Fruit fly (Drosophila melanogaster): ENCODE results near the gene iPLA2-VIA.

The iPLA2-VIA gene

DNA sequence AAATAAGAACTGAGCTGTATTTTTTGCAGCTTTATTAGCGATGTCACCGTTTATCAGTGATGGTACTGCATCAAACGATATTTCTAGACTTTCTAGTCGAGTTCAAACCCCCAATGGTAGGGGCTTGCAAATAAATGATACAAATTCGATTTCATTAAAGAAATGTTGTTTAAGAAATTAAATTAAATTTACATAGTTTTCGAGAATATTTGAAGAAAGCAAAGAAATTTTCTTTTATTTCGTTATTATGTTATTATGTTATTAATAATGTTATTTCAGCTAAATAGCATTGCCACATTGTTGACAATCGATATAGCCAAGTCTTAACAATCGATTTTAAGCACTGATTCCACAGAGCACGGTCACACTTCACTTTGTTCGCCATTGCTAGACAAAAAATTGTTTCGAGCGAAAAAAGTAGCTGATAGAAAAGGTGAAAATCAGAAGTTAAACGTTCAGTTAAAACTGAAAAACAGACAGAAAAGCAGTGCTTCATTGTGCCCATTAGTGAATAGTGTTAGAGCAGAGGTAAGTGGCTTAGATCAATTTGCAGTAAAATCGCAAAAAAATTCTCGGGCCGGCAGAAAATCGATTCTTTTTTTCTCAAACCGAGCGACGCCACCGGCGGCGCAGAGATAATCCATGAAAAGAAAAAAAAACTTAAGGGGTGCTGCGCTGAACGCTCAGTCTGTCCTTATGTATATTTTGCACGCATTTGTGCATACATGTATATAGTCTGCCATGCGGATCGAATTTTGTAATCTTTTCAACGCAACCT, at the start of gene iPLA2-VIA, which contains the start of gene Ciz1:
TSS of gene iPLA2-VIA (minus strand) at position 75 of the 778 bp plus-strand sequence.
TSS of gene Ciz1 (plus strand) at position 365 of the 778 bp plus-strand sequence.
- peak; percentile 4 for TF ChIP-seq CG17801 (GFP tag; optimal IDR thresholded peaks at IDR 0.05; ENCODE audit: partially characterized antibody)

DNA sequence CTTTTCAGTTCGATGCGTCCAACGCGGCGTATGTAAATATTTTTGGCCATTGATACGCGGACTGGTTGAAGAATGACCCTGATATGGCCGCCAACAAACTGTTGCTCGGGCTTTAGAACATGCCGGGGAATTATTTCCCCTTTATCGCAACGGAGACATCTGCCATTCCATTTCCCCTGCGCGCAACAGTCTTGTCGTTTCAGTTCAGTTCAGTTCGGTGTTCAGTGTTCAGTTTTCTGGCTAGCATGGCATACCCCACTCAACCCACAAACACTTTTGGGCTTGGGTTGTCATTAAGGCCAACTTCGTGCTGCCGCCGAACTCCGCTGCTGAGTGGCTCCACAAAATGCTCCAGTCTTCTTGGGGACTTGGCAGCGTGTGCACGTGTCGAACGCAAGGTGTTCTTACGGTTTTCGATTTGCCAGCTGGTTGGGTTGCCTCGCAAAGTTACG, 43.6 kb upstream of the iPLA2-VIA start, which contains the start of gene bma:
TSS of gene bma (plus strand) at position 402 of the 452 bp plus-strand sequence.
- no peak for TF ChIP-seq CG17801 (GFP tag; optimal IDR thresholded peaks at IDR 0.05; ENCODE audit: partially characterized antibody)

DNA sequence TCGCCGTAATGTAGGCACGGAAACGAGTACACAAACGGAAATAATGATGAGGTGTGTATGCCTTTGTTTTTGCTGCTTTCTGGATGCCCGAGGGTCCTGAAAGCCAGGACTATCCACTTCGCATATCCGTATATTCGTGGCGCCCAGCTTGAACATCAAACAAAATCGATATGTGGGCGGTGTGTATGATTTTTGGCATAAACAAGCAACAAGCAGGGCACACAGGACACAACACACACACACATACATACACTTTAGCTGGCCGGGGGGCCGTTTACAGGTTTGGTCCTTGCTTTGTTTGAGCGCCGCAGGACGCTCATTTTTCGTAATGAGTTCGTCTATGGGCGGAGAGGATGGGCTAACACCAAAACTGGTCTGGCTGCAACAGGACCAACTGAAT, 40.8 kb upstream of the iPLA2-VIA start:
- TF ChIP-seq CG17801 (GFP tag; optimal IDR thresholded peaks at IDR 0.05; ENCODE audit: partially characterized antibody): no peak

DNA sequence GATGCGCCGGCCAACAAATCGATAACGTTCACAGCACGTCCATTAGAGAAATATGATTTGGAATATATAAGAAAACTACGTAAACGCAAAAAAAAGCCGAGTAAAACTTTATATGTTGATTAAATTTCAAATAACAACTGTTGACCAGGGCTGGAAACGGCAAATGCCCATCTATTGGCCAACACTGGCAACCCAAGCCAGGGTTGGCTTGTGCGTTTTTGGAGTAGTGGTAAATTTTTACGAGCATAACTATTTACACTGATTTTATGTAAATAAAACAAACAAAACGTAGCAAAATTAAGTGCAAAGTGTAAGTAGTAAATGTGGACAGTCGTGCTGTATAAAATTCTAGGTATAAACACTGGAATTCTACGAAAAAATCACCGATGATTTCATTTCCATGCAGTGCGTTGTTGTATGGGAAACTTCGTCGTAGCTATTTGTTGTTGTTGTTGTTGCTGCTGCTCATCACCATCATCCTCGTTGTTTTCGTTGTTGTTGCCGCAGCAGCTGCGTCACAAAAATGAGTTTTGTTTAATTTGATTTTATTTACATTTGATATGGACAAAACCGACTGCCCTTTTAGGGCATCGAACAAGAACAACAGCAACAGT, 35.0 kb upstream of the iPLA2-VIA start, which contains the start of gene nudE:
TSS of gene nudE (plus strand) at position 196 of the 614 bp plus-strand sequence.
- peak; percentile 18 for TF ChIP-seq CG17801 (GFP tag; optimal IDR thresholded peaks at IDR 0.05; ENCODE audit: partially characterized antibody)

DNA sequence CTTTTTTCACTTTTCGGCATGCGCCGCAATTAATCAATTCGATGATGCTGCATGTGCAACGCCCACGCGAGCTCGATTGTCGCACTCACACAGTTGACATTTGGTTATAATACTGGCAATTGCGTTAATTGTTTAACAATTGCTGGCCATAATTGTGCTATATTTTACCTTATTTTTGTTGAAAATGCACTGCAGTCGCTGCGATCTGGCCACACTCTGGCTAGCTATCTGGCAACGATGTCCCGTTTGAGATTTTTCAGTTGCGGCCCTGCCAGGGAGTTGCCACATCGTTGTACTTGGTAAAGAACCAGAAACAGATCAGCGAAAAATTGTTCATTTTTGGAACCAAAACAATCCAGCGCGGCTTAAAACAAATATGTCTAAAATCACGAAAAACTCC, 34.2 kb upstream of the iPLA2-VIA start, which contains the start of the genes CG6707 and CG46387:
TSS of gene CG6707 (minus strand) at position 221 of the 400 bp plus-strand sequence.
TSS of gene CG46387 (plus strand) at position 272 of the 400 bp plus-strand sequence.
- peak; percentile 13 for TF ChIP-seq CG17801 (GFP tag; optimal IDR thresholded peaks at IDR 0.05; ENCODE audit: partially characterized antibody)

DNA sequence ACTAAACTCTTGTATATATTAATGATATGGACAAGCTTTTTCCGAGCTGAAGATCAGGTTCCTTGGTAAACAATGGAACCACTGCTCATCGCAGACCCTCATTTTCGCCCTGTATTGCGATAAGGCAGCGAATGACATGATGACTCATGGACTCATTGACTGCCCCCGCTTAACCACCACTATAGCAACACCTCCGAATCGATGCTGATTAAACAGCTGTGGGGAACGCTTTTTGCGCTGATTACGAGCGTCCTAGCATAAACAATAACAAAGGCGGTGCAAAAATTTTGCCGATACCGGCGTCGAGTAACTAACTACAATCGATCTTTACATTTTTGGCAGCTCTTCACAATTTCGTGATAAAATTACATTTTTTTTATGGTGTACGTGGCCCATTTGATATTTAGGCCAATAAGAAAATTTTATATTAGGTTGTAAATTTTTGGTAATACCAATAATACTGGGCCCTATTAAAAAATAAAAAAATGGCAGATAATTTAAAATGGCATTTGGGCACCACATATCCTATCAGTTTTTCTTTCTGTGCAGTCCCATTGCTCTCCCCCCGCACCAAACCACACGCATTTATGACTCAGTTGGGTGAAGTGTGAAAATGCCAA, 33.1 kb upstream of the iPLA2-VIA start:
- no peak for TF ChIP-seq CG17801 (GFP tag; optimal IDR thresholded peaks at IDR 0.05; ENCODE audit: partially characterized antibody)

DNA sequence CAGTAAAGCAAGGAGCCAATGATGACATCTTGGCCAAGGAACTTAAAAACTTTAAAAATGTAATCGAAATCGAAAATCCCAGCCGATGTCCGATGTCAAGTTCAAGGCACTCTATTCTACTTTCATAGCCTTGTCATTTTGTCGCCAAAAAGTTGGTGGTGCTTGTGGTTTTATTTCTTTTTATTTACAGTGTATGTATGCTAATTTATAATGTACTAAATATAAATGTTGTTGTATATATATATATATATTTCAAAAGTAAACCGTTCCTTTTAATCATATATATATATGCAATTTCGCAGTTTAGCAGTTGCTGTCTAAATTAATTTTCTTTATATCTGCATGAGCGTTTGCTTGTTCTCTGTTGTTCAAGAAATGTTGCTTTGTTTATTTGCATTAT, 30.5 kb upstream of the iPLA2-VIA start, which contains the start of the genes CG6709 and Hez:
TSS of gene CG6709 (minus strand) at position 101 of the 400 bp plus-strand sequence.
TSS of gene Hez (minus strand) at position 101 of the 400 bp plus-strand sequence.
- TF ChIP-seq CG17801 (GFP tag; optimal IDR thresholded peaks at IDR 0.05; ENCODE audit: partially characterized antibody): no peak

DNA sequence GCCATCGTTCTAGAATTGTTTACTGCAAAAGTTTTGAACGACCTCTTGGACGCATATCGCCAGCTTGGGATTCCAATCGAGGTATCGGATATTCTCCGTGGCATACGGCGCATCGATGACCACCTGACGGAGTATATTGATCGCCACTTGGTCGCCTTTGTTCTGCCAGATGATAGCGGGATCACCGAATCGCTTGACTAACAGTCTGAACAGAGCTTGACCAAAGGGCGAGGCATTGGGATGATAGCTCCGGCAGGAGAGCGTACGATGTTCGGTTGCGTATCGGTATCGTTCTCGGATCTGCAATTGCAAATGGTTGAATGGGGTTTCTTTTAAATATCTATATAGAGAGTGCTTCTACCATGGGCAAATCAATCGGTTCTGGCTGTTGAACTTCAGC, 29.8 kb upstream of the iPLA2-VIA start:
- TF ChIP-seq CG17801 (GFP tag; optimal IDR thresholded peaks at IDR 0.05; ENCODE audit: partially characterized antibody): no peak

DNA sequence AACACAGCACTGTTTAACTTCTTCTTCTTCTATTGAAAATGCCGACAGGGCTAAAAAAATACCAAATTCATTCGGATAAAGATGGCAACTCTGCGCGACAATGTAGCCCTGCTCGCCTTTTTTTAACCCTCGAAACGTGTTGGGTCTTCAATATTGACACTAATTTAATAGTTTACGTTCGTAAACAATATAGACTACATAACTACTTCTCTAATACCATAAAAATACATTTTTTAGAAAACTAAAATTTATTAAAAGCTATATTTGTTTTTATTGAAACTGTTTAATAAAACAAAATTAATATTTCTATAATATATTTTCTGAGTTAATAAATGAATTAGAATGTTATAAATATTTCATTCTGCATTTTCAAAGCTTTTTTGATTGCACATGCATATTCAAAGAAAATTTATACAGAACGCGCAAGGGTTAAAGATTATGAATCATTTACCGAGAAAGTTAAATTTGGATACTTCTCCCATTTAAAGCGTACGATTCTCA, 24.5 kb upstream of the iPLA2-VIA start, which contains the start of the genes Taf2 and CalpB:
TSS of gene Taf2 (minus strand) at position 54 of the 501 bp plus-strand sequence.
TSS of gene CalpB (plus strand) at position 133 of the 501 bp plus-strand sequence.
- peak; percentile 93 for TF ChIP-seq CG17801 (GFP tag; optimal IDR thresholded peaks at IDR 0.05; ENCODE audit: partially characterized antibody)

DNA sequence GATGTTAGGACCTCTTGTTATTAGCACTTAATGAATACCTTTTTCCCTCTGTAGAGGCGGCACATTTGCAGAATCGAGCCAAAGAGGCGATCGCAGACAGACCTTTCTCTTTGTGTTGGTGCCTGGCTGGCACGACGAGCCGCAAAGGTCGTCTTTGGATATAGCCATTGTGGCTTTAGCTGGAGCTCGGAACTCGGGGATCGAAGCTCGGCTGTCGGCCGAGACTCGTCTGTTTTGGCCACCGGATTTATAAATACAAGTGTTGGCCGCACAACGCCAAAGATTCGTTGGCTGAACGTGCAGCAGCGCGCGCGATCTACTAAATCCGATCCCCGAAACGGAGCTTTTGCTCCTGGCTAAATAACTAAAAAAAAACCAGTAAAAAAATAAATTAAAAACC, 14.5 kb upstream of the iPLA2-VIA start, which contains the start of gene CG34382:
TSS of gene CG34382 (plus strand) at position 301 of the 400 bp plus-strand sequence.
- TF ChIP-seq CG17801 (GFP tag; optimal IDR thresholded peaks at IDR 0.05; ENCODE audit: partially characterized antibody): no peak

DNA sequence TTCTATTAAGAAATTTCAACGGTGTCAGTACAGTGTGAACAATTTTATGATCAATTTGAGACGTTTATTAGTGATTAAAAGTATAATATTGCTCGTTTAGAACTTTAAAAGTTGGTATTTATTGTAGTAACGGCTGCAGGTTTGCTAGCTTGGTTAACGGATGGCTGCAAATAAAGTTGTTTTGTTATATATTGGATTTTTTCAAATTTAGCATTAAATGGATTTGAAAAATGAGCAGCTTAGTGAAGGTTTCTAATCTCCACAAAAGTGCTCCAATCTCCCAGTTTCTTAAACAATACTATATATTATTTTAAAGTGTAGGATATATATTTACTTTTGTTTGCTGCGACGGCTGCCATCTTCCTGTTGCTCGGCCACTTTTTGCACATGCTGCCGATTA, 7.9 kb upstream of the iPLA2-VIA start:
- no peak for TF ChIP-seq CG17801 (GFP tag; optimal IDR thresholded peaks at IDR 0.05; ENCODE audit: partially characterized antibody)

DNA sequence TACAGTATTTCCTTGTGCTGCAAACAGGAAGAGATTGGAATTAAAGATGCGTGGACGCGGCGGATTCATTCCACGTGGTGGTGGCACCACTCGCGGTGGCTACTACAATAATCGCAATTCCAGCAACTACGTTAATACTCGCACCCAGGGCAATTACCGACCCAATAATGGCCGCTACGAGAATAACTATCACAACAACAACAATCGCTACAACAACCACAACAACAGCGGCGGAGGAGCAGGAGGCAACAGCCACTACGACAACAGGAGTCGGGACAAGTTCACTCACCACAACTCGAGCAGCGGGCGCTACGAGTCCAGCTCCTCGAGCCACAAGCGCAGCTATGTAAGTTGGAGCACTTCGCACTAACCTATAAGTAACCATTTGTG, 899 bp upstream of the iPLA2-VIA start:
- TF ChIP-seq CG17801 (GFP tag; optimal IDR thresholded peaks at IDR 0.05; ENCODE audit: partially characterized antibody): no peak

DNA sequence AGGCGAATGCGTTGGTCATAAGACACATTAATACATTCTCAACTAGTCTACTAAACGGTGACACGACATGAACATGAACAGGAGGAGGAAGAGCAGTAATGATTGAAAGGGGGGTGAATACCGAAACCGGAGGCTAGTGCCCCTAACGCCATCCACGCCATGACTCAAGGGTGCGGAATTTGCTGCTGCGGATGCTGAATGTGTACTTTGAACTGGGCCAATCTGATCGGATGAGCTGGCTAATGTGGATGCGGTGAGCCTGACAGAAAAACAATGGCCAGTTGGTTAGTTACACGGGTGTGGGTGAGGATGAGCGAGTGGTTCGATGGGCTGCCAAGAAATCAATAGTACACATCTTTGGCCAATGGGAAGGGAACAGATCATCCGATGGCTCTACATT, 493 bp downstream of the iPLA2-VIA start:
- no peak for TF ChIP-seq CG17801 (GFP tag; optimal IDR thresholded peaks at IDR 0.05; ENCODE audit: partially characterized antibody)

DNA sequence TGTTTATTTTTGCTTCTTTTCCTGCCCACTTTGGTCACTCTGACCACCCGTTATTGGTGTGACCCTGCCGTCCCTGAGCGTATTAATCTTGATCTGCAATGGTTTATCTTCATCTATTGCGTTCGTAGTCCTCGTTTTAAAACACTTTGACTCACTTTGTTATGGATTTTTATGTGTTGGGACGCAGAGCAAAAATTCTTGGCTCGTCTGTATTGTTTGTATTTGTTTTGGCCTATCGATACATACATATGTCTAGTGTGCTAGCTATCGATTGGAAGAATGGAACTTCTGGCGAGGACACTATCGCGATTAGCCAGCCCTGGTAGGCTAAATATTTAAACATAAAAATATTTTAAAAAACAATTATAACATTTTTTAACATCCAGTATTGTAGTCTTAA, 4.5 kb downstream of the iPLA2-VIA start, which contains the start of gene CG10809:
TSS of gene CG10809 (minus strand) at position 266 of the 400 bp plus-strand sequence.
- TF ChIP-seq CG17801 (GFP tag; optimal IDR thresholded peaks at IDR 0.05; ENCODE audit: partially characterized antibody): peak; percentile 24
